Fruit fly (Drosophila melanogaster) whole organism, embryonic: ENCODE results near the gene chif.

ENCODE experiments used
- Bdp1 ChIP-seq: fragments of 200-800 bp; sonication (Bioruptor generic); optimal IDR thresholded peaks from 3 replicates; lab custom pipeline; 2016; ENCODE audit warnings: missing biosample characterization, missing genetic modification characterization
- CG10959 ChIP-seq: fragments of 200-800 bp; sonication (Bioruptor generic); IDR thresholded peaks from 2 replicates; pipeline ENCODE4 v1.3.6; 2022; ENCODE audit warnings: missing biosample characterization, missing genetic modification characterization
- CG11247 ChIP-seq: fragments of 200-800 bp; sonication (Bioruptor generic); IDR thresholded peaks from 2 replicates; pipeline ENCODE4 v1.3.6; 2022; ENCODE audit warnings: missing biosample characterization, missing genetic modification characterization
- CG12219 ChIP-seq: fragments of 200-800 bp; sonication (Bioruptor generic); optimal IDR thresholded peaks from 3 replicates; lab custom pipeline; 2018; ENCODE audit warnings: missing biosample characterization, mild to moderate bottlenecking, missing genetic modification characterization
- CG12236 ChIP-seq: fragments of 200-800 bp; sonication (Bioruptor generic); optimal IDR thresholded peaks from 2 replicates; lab custom pipeline; 2016; ENCODE audit warnings: missing biosample characterization, missing genetic modification characterization
- CG12744 ChIP-seq: fragments of 200-800 bp; sonication (Bioruptor generic); optimal IDR thresholded peaks from 2 replicates; lab custom pipeline; 2016; ENCODE audit warnings: missing biosample characterization, missing genetic modification characterization
- CG13894 ChIP-seq: fragments of 200-800 bp; sonication (Bioruptor generic); optimal IDR thresholded peaks from 3 replicates; lab custom pipeline; 2018; ENCODE audit warnings: missing biosample characterization, mild to moderate bottlenecking, missing genetic modification characterization, moderate library complexity
- CG14014 ChIP-seq: fragments of 200-800 bp; sonication (Bioruptor generic); IDR thresholded peaks from 2 replicates; pipeline ENCODE4 v1.3.6; 2022; ENCODE audit warnings: missing biosample characterization, missing genetic modification characterization
- CG1603 ChIP-seq: fragments of 200-800 bp; sonication (Bioruptor generic); optimal IDR thresholded peaks from 2 replicates; lab custom pipeline; 2019; ENCODE audit warnings: missing biosample characterization, mild to moderate bottlenecking, missing genetic modification characterization, moderate library complexity
- CG1647 ChIP-seq: fragments of 200-800 bp; sonication (Bioruptor generic); optimal IDR thresholded peaks from 3 replicates; lab custom pipeline; 2016; ENCODE audit warnings: missing biosample characterization, missing genetic modification characterization
- CG16813 ChIP-seq: fragments of 200-800 bp; sonication (Bioruptor generic); IDR thresholded peaks from 3 replicates; pipeline ENCODE4 v1.3.6; 2022; ENCODE audit warnings: missing biosample characterization, missing genetic modification characterization; ENCODE audit not compliant: partially characterized antibody
- CG17359 ChIP-seq: fragments of 200-800 bp; sonication (Bioruptor generic); optimal IDR thresholded peaks from 3 replicates; lab custom pipeline; 2018; ENCODE audit warnings: missing biosample characterization, mild to moderate bottlenecking, missing genetic modification characterization, moderate library complexity
- CG17568 ChIP-seq: fragments of 200-800 bp; sonication (Bioruptor generic); optimal IDR thresholded peaks from 2 replicates; lab custom pipeline; 2018; ENCODE audit warnings: missing biosample characterization, mild to moderate bottlenecking, missing genetic modification characterization, moderate library complexity
- CG18011 ChIP-seq: fragments of 200-800 bp; sonication (Bioruptor generic); optimal IDR thresholded peaks from 2 replicates; lab custom pipeline; 2017; ENCODE audit warnings: missing biosample characterization, missing genetic modification characterization, mild to moderate bottlenecking, moderate library complexity, missing genotype
- CG18599 ChIP-seq: fragments of 200-800 bp; sonication (Bioruptor generic); optimal IDR thresholded peaks from 3 replicates; lab custom pipeline; 2017; ENCODE audit warnings: missing biosample characterization, missing genetic modification characterization, mild to moderate bottlenecking, moderate library complexity, missing genetic modification reagents
- CG30403 ChIP-seq: fragments of 200-800 bp; sonication (Bioruptor generic); optimal IDR thresholded peaks from 3 replicates; lab custom pipeline; 2016; ENCODE audit warnings: missing biosample characterization, missing genetic modification characterization
- CG32532 ChIP-seq: fragments of 200-800 bp; sonication (Bioruptor generic); IDR thresholded peaks from 2 replicates; pipeline ENCODE4 v1.3.6; 2022; ENCODE audit warnings: missing biosample characterization, missing genetic modification characterization
- CG3847 ChIP-seq: fragments of 200-800 bp; sonication (Bioruptor generic); IDR thresholded peaks from 2 replicates; pipeline ENCODE4 v1.3.6; 2022; ENCODE audit warnings: missing biosample characterization, missing genetic modification characterization
- CG6813 ChIP-seq: fragments of 200-800 bp; sonication (Bioruptor generic); optimal IDR thresholded peaks from 2 replicates; lab custom pipeline; 2017; ENCODE audit warnings: missing biosample characterization, missing genetic modification characterization, mild to moderate bottlenecking, moderate library complexity, missing genetic modification reagents
- CG7963 ChIP-seq: fragments of 200-800 bp; sonication (Bioruptor generic); IDR thresholded peaks from 3 replicates; pipeline ENCODE4 v1.3.6; 2022; ENCODE audit warnings: missing biosample characterization, missing genetic modification characterization; ENCODE audit not compliant: partially characterized antibody
- CG8290 ChIP-seq, 3 experiments: fragments of 200-800 bp; sonication (Bioruptor generic); optimal IDR thresholded peaks; 2 replicates each; lab custom pipeline; 2016 to 2019; ENCODE audit warnings: missing biosample characterization in 3 of 3, missing genetic modification characterization in 3 of 3, mild to moderate bottlenecking in 2 of 3, moderate library complexity in 1 of 3
- CG9797 ChIP-seq: fragments of 200-800 bp; sonication (Bioruptor generic); optimal IDR thresholded peaks from 3 replicates; lab custom pipeline; 2018; ENCODE audit warnings: missing biosample characterization, mild to moderate bottlenecking, missing genetic modification characterization
- CTCF ChIP-seq: fragments of 200-800 bp; sonication (Bioruptor generic); optimal IDR thresholded peaks from 2 replicates; lab custom pipeline; 2017; ENCODE audit warnings: missing biosample characterization, mild to moderate bottlenecking, missing genetic modification characterization, moderate library complexity
- CkIIα-i1 ChIP-seq: fragments of 200-800 bp; sonication (Bioruptor generic); IDR thresholded peaks from 2 replicates; pipeline ENCODE4 v1.3.6; 2022; ENCODE audit warnings: missing biosample characterization, missing genetic modification characterization
- Doc3 ChIP-seq: fragments of 200-800 bp; sonication (Bioruptor generic); IDR thresholded peaks from 3 replicates; pipeline ENCODE4 v1.3.6; 2022; ENCODE audit warnings: missing biosample characterization, missing genetic modification characterization; ENCODE audit not compliant: partially characterized antibody
- ERR ChIP-seq: fragments of 200-800 bp; sonication (Bioruptor generic); optimal IDR thresholded peaks from 2 replicates; lab custom pipeline; 2016; ENCODE audit warnings: missing biosample characterization, missing genetic modification characterization
- MTF-1 ChIP-seq: fragments of 200-800 bp; sonication (Bioruptor generic); optimal IDR thresholded peaks from 2 replicates; lab custom pipeline; 2018; ENCODE audit warnings: missing biosample characterization, mild to moderate bottlenecking, missing genetic modification characterization, borderline replicate concordance
- Myb ChIP-seq: fragments of 200-800 bp; sonication (Bioruptor generic); optimal IDR thresholded peaks from 2 replicates; lab custom pipeline; 2016; ENCODE audit warnings: missing biosample characterization, missing genetic modification characterization
- NFAT ChIP-seq: fragments of 200-800 bp; sonication (Bioruptor generic); IDR thresholded peaks from 2 replicates; pipeline ENCODE4 v1.3.6; 2022; ENCODE audit warnings: missing biosample characterization, missing genetic modification characterization
- Neu2 ChIP-seq: fragments of 200-800 bp; sonication (Bioruptor generic); optimal IDR thresholded peaks from 3 replicates; lab custom pipeline; 2016; ENCODE audit warnings: missing biosample characterization, missing genetic modification characterization, borderline replicate concordance
- Opbp ChIP-seq: fragments of 200-800 bp; sonication (Bioruptor generic); IDR thresholded peaks from 3 replicates; pipeline ENCODE4 v1.3.6; 2022; ENCODE audit warnings: missing biosample characterization, missing genetic modification characterization; ENCODE audit not compliant: partially characterized antibody
- Optix ChIP-seq: fragments of 200-800 bp; sonication (Bioruptor generic); IDR thresholded peaks from 3 replicates; pipeline ENCODE4 v1.3.6; 2022; ENCODE audit warnings: missing biosample characterization, missing genetic modification characterization
- Poxn ChIP-seq: fragments of 200-800 bp; sonication (Bioruptor generic); IDR thresholded peaks from 2 replicates; pipeline ENCODE4 v1.3.6; 2022; ENCODE audit warnings: missing biosample characterization, missing genetic modification characterization
- Ptx1 ChIP-seq: fragments of 200-800 bp; sonication (Bioruptor generic); IDR thresholded peaks from 2 replicates; pipeline ENCODE4 v1.3.6; 2022; ENCODE audit warnings: missing biosample characterization, missing genetic modification characterization
- Usf ChIP-seq: fragments of 200-800 bp; sonication (Bioruptor generic); optimal IDR thresholded peaks from 2 replicates; lab custom pipeline; 2017; ENCODE audit warnings: missing genotype, missing biosample characterization, missing genetic modification characterization
- ap ChIP-seq: fragments of 200-800 bp; sonication (Bioruptor generic); IDR thresholded peaks from 2 replicates; pipeline ENCODE4 v1.3.6; 2022; ENCODE audit warnings: missing biosample characterization, missing genetic modification characterization
- ase ChIP-seq: fragments of 200-800 bp; sonication (Bioruptor generic); IDR thresholded peaks from 3 replicates; pipeline ENCODE4 v1.3.6; 2022; ENCODE audit warnings: missing biosample characterization, missing genetic modification characterization
- ash1 ChIP-seq: fragments of 200-800 bp; sonication (Bioruptor generic); optimal IDR thresholded peaks from 2 replicates; lab custom pipeline; 2018; ENCODE audit warnings: missing biosample characterization, mild to moderate bottlenecking, missing genetic modification characterization
- cg ChIP-seq: fragments of 200-800 bp; sonication (Bioruptor generic); optimal IDR thresholded peaks from 3 replicates; lab custom pipeline; 2019; ENCODE audit warnings: missing biosample characterization, mild to moderate bottlenecking, missing genetic modification characterization, moderate library complexity
- eve ChIP-seq, 2 experiments: fragments of >200 bp; optimal IDR thresholded peaks; 2 replicates each; lab custom pipeline; 2017; ENCODE audit warnings: missing biosample characterization in 2 of 2, missing genetic modification characterization in 2 of 2
- eyg ChIP-seq: fragments of 200-800 bp; sonication (Bioruptor generic); optimal IDR thresholded peaks from 3 replicates; lab custom pipeline; 2016; ENCODE audit warnings: missing biosample characterization, missing genetic modification characterization
- nmo ChIP-seq: fragments of 200-800 bp; sonication (Bioruptor generic); optimal IDR thresholded peaks from 2 replicates; lab custom pipeline; 2018; ENCODE audit warnings: missing biosample characterization, mild to moderate bottlenecking, missing genetic modification characterization, moderate library complexity
- pho ChIP-seq: fragments of 200-800 bp; sonication (Bioruptor generic); optimal IDR thresholded peaks from 2 replicates; lab custom pipeline; 2016; ENCODE audit warnings: missing biosample characterization, missing genetic modification characterization
- rib ChIP-seq: fragments of 200-800 bp; sonication (Bioruptor generic); IDR thresholded peaks from 2 replicates; pipeline ENCODE4 v1.3.6; 2022; ENCODE audit warnings: missing biosample characterization, missing genetic modification characterization
- slp2 ChIP-seq: fragments of 200-800 bp; sonication (Bioruptor generic); optimal IDR thresholded peaks from 2 replicates; lab custom pipeline; 2016; ENCODE audit warnings: missing biosample characterization, missing genetic modification characterization
- sna ChIP-seq: fragments of 200-800 bp; sonication (Bioruptor generic); IDR thresholded peaks from 2 replicates; pipeline ENCODE4 v1.3.6; 2022; ENCODE audit warnings: missing biosample characterization, missing genetic modification characterization; ENCODE audit not compliant: partially characterized antibody
- sr ChIP-seq: fragments of 200-800 bp; sonication (Bioruptor generic); IDR thresholded peaks from 3 replicates; pipeline ENCODE4 v1.3.6; 2022; ENCODE audit warnings: missing biosample characterization, missing genetic modification characterization
- z ChIP-seq: fragments of 200-800 bp; sonication (Bioruptor generic); IDR thresholded peaks from 3 replicates; pipeline ENCODE4 v1.3.6; 2022; ENCODE audit warnings: missing biosample characterization, missing genetic modification characterization

chif gene

dm6 chr2L:16352585-16353580, at the start of gene chif, which contains the start of the genes Hyls1 and CG4455 (continued):
- no peak for TF ChIP-seq CkIIα-i1 (GFP tag; lab: Robert Waterston, UW)
- no peak for TF ChIP-seq Myb
- TF ChIP-seq sna (GFP tag; lab: Robert Waterston, UW) = peak; percentile 86
- TF ChIP-seq eve (GFP tag; optimal IDR thresholded peaks at IDR 0.05; lab: Kevin White, UChicago) = peak in 1 of 2 experiments; percentile 66
- peak; percentile 85 for TF ChIP-seq Opbp (GFP tag; lab: Robert Waterston, UW)
- peak; percentile 94 for TF ChIP-seq CG16813 (GFP tag; lab: Robert Waterston, UW)
- no peak for TF ChIP-seq CG1647 (GFP tag; lab: Kevin White, UChicago)
- TF ChIP-seq Neu2 (GFP tag; lab: Kevin White, UChicago) = no peak
- TF ChIP-seq CG14014 (GFP tag; lab: Robert Waterston, UW) = no peak; the same call in 1 of the 2 replicates
- TF ChIP-seq cg = no peak
- no peak for TF ChIP-seq slp2
- TF ChIP-seq MTF-1 (GFP tag; lab: Kevin White, UChicago) = no peak
- TF ChIP-seq CG18599 (GFP tag; lab: Kevin White, UChicago) = peak; percentile 34
- no peak for TF ChIP-seq ERR (GFP tag; lab: Kevin White, UChicago)
- peak; percentile 54 for TF ChIP-seq CG3847 (GFP tag; lab: Robert Waterston, UW)
- TF ChIP-seq z = no peak
- TF ChIP-seq CG12236 (GFP tag; lab: Kevin White, UChicago) = no peak
- TF ChIP-seq ap (GFP tag; lab: Robert Waterston, UW) = no peak
- peak; percentile 20; the same call in 1 of the 2 replicates for TF ChIP-seq Ptx1 (GFP tag; lab: Robert Waterston, UW)
- TF ChIP-seq Bdp1 (GFP tag; lab: Kevin White, UChicago) = no peak
- TF ChIP-seq CG7963 (GFP tag; lab: Robert Waterston, UW) = peak; percentile 71
- TF ChIP-seq CG18011 (GFP tag; lab: Kevin White, UChicago) = no peak
- no peak for TF ChIP-seq CG12219 (GFP tag; lab: Kevin White, UChicago)
- TF ChIP-seq sr = no peak
- TF ChIP-seq NFAT (GFP tag; lab: Robert Waterston, UW) = no peak
- no peak for TF ChIP-seq CG10959 (GFP tag; lab: Robert Waterston, UW)
- no peak for TF ChIP-seq Optix (GFP tag; lab: Robert Waterston, UW)
- peak; percentile 10 for TF ChIP-seq CTCF (GFP tag; lab: Kevin White, UChicago)
- TF ChIP-seq CG6813 (GFP tag; lab: Kevin White, UChicago) = no peak
- TF ChIP-seq rib (GFP tag; lab: Robert Waterston, UW) = no peak
- no peak for TF ChIP-seq ash1 (GFP tag; lab: Kevin White, UChicago)
- no peak for TF ChIP-seq Usf (GFP tag; lab: Kevin White, UChicago)
- TF ChIP-seq CG17568 (GFP tag; lab: Kevin White, UChicago) = no peak
- peak; percentile 26; the same call in 1 of the 2 replicates for TF ChIP-seq CG32532 (GFP tag; lab: Robert Waterston, UW)
- TF ChIP-seq CG11247 = no peak
- peak; percentile 53 for TF ChIP-seq CG30403 (GFP tag; lab: Kevin White, UChicago)
- no peak for TF ChIP-seq eyg (GFP tag; lab: Kevin White, UChicago)
- TF ChIP-seq CG12744 = no peak
- TF ChIP-seq CG8290 (GFP tag; optimal IDR thresholded peaks at IDR 0.05; lab: Kevin White, UChicago) = no peak
- peak; percentile 23 for TF ChIP-seq CG8290 (tag; optimal IDR thresholded peaks at IDR 0.05; lab: Kevin White, UChicago)
- TF ChIP-seq pho (GFP tag; lab: Kevin White, UChicago) = no peak
- no peak for TF ChIP-seq ase (GFP tag; lab: Robert Waterston, UW)
- peak; percentile 41 for TF ChIP-seq CG9797 (GFP tag; lab: Kevin White, UChicago)
- peak; percentile 87 for TF ChIP-seq Doc3
- TF ChIP-seq Poxn = no peak
- no peak for TF ChIP-seq CG13894 (tag; lab: Kevin White, UChicago)
- TF ChIP-seq nmo (GFP tag; lab: Kevin White, UChicago) = peak; percentile 72
- no peak for TF ChIP-seq CG17359 (tag; lab: Kevin White, UChicago)
- peak; percentile 4 for TF ChIP-seq CG1603 (tag; lab: Kevin White, UChicago)
